Worm (Caenorhabditis elegans) whole organism, L4/young adult: ENCODE data around the gene T04C10.3.

Source experiments
- W03F9.2 ChIP-seq: fragments of 150-350 bp; optimal IDR thresholded peaks from 2 replicates; lab custom pipeline; 2014; ENCODE audit warnings: missing biosample characterization, missing genetic modification characterization
- him-1 ChIP-seq: sonication (generic microtip); optimal IDR thresholded peaks from 2 replicates; lab custom pipeline; 2016; ENCODE audit warnings: missing genotype, missing genetic modification reagents, missing genetic modification characterization, missing compliant biosample characterization

- TF ChIP-seq W03F9.2 (no peak), him-1 (tag; lab: Kevin White, UChicago) (no peak)
These were observed 32.3 kb downstream of the T04C10.3 start for ce11 chrX:14844481-14844880.
